Fruit fly (Drosophila melanogaster): ENCODE measurements around the gene msi.

Gene msi

dm6 chr3R:25589168-25589567 lies 73.2 kb downstream of the msi start (continued):
- TF ChIP-seq phol (tag; optimal IDR thresholded peaks at IDR 0.05) (no peak), gsb (GFP tag; IDR thresholded peaks at IDR 0.05) (no peak), CG2202 (tag; optimal IDR thresholded peaks at IDR 0.05) (no peak), HmgD (GFP tag; optimal IDR thresholded peaks at IDR 0.05) (no peak), ewg (GFP tag; optimal IDR thresholded peaks at IDR 0.05) (peak; percentile 98), HmgZ (tag; optimal IDR thresholded peaks at IDR 0.05) (no peak), CG42726 (GFP tag; IDR thresholded peaks at IDR 0.05; ENCODE audit: partially characterized antibody) (no peak), CG17328 (GFP tag; IDR thresholded peaks at IDR 0.05) (no peak), Dref (GFP tag; IDR thresholded peaks at IDR 0.05) (no peak), CG18262 (tag; optimal IDR thresholded peaks at IDR 0.05) (no peak), CG17912 (GFP tag; optimal IDR thresholded peaks at IDR 0.05) (no peak), CG17568 (GFP tag; optimal IDR thresholded peaks at IDR 0.05) (no peak), CHES-1-like (GFP tag; optimal IDR thresholded peaks at IDR 0.05) (no peak), lab (GFP tag; optimal IDR thresholded peaks at IDR 0.05) (peak; percentile 44), sob (GFP tag; IDR thresholded peaks at IDR 0.05) (no peak), CG11456 (GFP tag; IDR thresholded peaks at IDR 0.05) (0 out of 3 replicates have a peak, but pooled peaks have one; percentile 22), cato (GFP tag; optimal IDR thresholded peaks at IDR 0.05; ENCODE audit: borderline replicate concordance) (no peak), Adf1 (GFP tag; IDR thresholded peaks at IDR 0.05) (peak; percentile 53; the same call in 1 of the 2 replicates), Nf-YC (tag; optimal IDR thresholded peaks at IDR 0.05) (peak; percentile 14), CG3995 (GFP tag; optimal IDR thresholded peaks at IDR 0.05) (no peak), oc (tag; optimal IDR thresholded peaks at IDR 0.05) (peak; percentile 7), eyg (GFP tag; optimal IDR thresholded peaks at IDR 0.05) (no peak), CG2889 (GFP tag; IDR thresholded peaks at IDR 0.05) (no peak), her (GFP tag; optimal IDR thresholded peaks at IDR 0.05) (no peak), Deaf1 (tag; optimal IDR thresholded peaks at IDR 0.05) (peak; percentile 90), CG32532 (GFP tag; IDR thresholded peaks at IDR 0.05) (0 out of 2 replicates have a peak, but pooled peaks have one; percentile 9), Tbp (GFP tag; optimal IDR thresholded peaks at IDR 0.05) (no peak), H2.0 (GFP tag; IDR thresholded peaks at IDR 0.05) (no peak), BtbVII (GFP tag; optimal IDR thresholded peaks at IDR 0.05) (no peak), sug (tag; optimal IDR thresholded peaks at IDR 0.05) (no peak), Pdp1 (GFP tag; optimal IDR thresholded peaks at IDR 0.05) (no peak), chinmo (GFP tag; IDR thresholded peaks at IDR 0.05; ENCODE audit: partially characterized antibody) (peak; percentile 78; the same call in 1 of the 4 replicates), CG9797 (GFP tag; optimal IDR thresholded peaks at IDR 0.05) (no peak), hkb (optimal IDR thresholded peaks at IDR 0.05) (no peak), hkb (GFP tag; IDR thresholded peaks at IDR 0.05) (no peak), CG6791 (GFP tag; IDR thresholded peaks at IDR 0.05; ENCODE audit: partially characterized antibody) (no peak), gt (GFP tag; IDR thresholded peaks at IDR 0.05) (no peak), jumu (GFP tag; optimal IDR thresholded peaks at IDR 0.05) (no peak), Dp (GFP tag; optimal IDR thresholded peaks at IDR 0.05) (no peak), Usf (GFP tag; optimal IDR thresholded peaks at IDR 0.05) (no peak), NC2α (GFP tag; optimal IDR thresholded peaks at IDR 0.05) (no peak), Mrtf (GFP tag; IDR thresholded peaks at IDR 0.05) (no peak), p53 (GFP tag; optimal IDR thresholded peaks at IDR 0.05) (no peak), chif (GFP tag; optimal IDR thresholded peaks at IDR 0.05) (no peak), cg (GFP tag; optimal IDR thresholded peaks at IDR 0.05) (no peak), ci (GFP tag; IDR thresholded peaks at IDR 0.05) (0 out of 3 replicates have a peak, but pooled peaks have one; percentile 28), slp2 (GFP tag; optimal IDR thresholded peaks at IDR 0.05) (no peak), slbo (GFP tag; IDR thresholded peaks at IDR 0.05) (0 out of 2 replicates have a peak, but pooled peaks have one; percentile 13), CG13287 (GFP tag; IDR thresholded peaks at IDR 0.05; ENCODE audit: partially characterized antibody) (no peak), CG4707 (GFP tag; optimal IDR thresholded peaks at IDR 0.05) (no peak), Doc3 (GFP tag; IDR thresholded peaks at IDR 0.05; ENCODE audit: partially characterized antibody) (no peak), Ptx1 (GFP tag; IDR thresholded peaks at IDR 0.05) (no peak)
